Worm (Caenorhabditis elegans) whole organism, L4 larva: ENCODE data around the gene ace-3.

ENCODE experiments used
- ama-1 ChIP-seq: fragments of 150-350 bp; optimal IDR thresholded peaks from 2 replicates; lab custom pipeline; 2014; ENCODE audit warnings: inconsistent platforms, mixed read lengths
- ceh-82 ChIP-seq: sonication (generic microtip); optimal IDR thresholded peaks from 2 replicates; lab custom pipeline; 2017; ENCODE audit warnings: missing biosample characterization, missing genetic modification characterization
- dmd-9 ChIP-seq: fragments of 200-800 bp; sonication (Bioruptor generic); IDR thresholded peaks from 2 replicates; pipeline ENCODE4 v1.3.6; 2022; ENCODE audit warnings: missing genetic modification reagents, missing genetic modification characterization, missing compliant biosample characterization
- mdl-1 ChIP-seq, 2 experiments: fragments of 150-350 bp in 1 of 2; sonication (generic microtip) in 1 of 2; optimal IDR thresholded peaks; 2 replicates each; lab custom pipeline; 2014 to 2017; ENCODE audit warnings: missing biosample characterization in 2 of 2, missing genetic modification characterization in 2 of 2
- nhr-102 ChIP-seq: sonication (generic microtip); optimal IDR thresholded peaks from 2 replicates; lab custom pipeline; 2016; ENCODE audit warnings: mild to moderate bottlenecking, missing genetic modification characterization, moderate library complexity, missing compliant biosample characterization
- nhr-237 ChIP-seq: sonication (generic microtip); optimal IDR thresholded peaks from 2 replicates; lab custom pipeline; 2017; ENCODE audit warnings: missing biosample characterization, missing genetic modification characterization
- nhr-25 ChIP-seq: sonication (generic microtip); optimal IDR thresholded peaks from 2 replicates; lab custom pipeline; 2017; ENCODE audit warnings: missing genetic modification characterization, mild to moderate bottlenecking, missing compliant biosample characterization, antibody characterized with exemption, moderate library complexity, borderline replicate concordance; ENCODE audit not compliant: insufficient read depth
- nhr-28 ChIP-seq: fragments of 150-350 bp; optimal IDR thresholded peaks from 2 replicates; lab custom pipeline; 2014; ENCODE audit warnings: missing biosample characterization, missing genetic modification characterization
- set-16 ChIP-seq: fragments of 200-800 bp; sonication (Bioruptor generic); IDR thresholded peaks from 2 replicates; pipeline ENCODE4 v1.3.6; 2022; ENCODE audit warnings: missing genetic modification reagents, missing genetic modification characterization, missing compliant biosample characterization
- unc-130 ChIP-seq: sonication (generic microtip); optimal IDR thresholded peaks from 2 replicates; lab custom pipeline; 2016; ENCODE audit warnings: missing genetic modification reagents, missing genetic modification characterization, missing compliant biosample characterization
- unc-62 ChIP-seq, 3 experiments: fragments of 150-350 bp in 1 of 3; sonication (generic microtip); optimal IDR thresholded peaks in 2 of 3; peaks in 1 of 3; 1 replicate in 1 of 3; 2 replicates in 2 of 3; lab custom pipeline; 2014 to 2017; ENCODE audit warnings: missing biosample characterization in 3 of 3, missing genetic modification characterization in 3 of 3, missing genetic modification reagents in 3 of 3, missing genotype in 1 of 3
- zag-1 ChIP-seq: fragments of 150-350 bp; optimal IDR thresholded peaks from 2 replicates; lab custom pipeline; 2014; ENCODE audit warnings: missing biosample characterization, missing genetic modification characterization

- TF ChIP-seq set-16 (GFP tag; lab: Robert Waterston, UW) = peak; percentile 86
- no peak for TF ChIP-seq zag-1
- TF ChIP-seq nhr-28 (tag; lab: Kevin White, UChicago) = no peak
- no peak for TF ChIP-seq nhr-25 (tag; lab: Kevin White, UChicago)
- TF ChIP-seq ama-1 = no peak
- TF ChIP-seq unc-130 = no peak
- TF ChIP-seq nhr-237 (tag; lab: Kevin White, UChicago) = no peak
- TF ChIP-seq mdl-1 (tag; optimal IDR thresholded peaks at IDR 0.05; lab: Kevin White, UChicago) = no peak
- no peak for TF ChIP-seq ceh-82 (tag; lab: Kevin White, UChicago)
- TF ChIP-seq unc-62 (GFP tag; optimal IDR thresholded peaks at IDR 0.05 in 1 of 2; lab: Kevin White, UChicago) = no peak
- no peak for TF ChIP-seq unc-62 (tag; optimal IDR thresholded peaks at IDR 0.05; lab: Kevin White, UChicago)
- TF ChIP-seq dmd-9 (GFP tag; lab: Robert Waterston, UW) = no peak
- TF ChIP-seq nhr-102 = no peak
Observed at ce11 chrII:14239924-14240323, 34.5 kb downstream of the ace-3 start.
